Worm (Caenorhabditis elegans): ENCODE data around the gene C29F7.2.
A peak's percentile ranks its signal among the peaks of the same experiment; 100 is the strongest.

ce11 chrX:13396550-13397023 is 19.3 kb upstream of the C29F7.2 start, which contains the start of gene F02C12.3:
- TF ChIP-seq flt-1 (GFP tag; IDR thresholded peaks at IDR 0.05) (no peak), med-1 (GFP tag; optimal IDR thresholded peaks at IDR 0.05; ENCODE audit: insufficient read depth) (no peak), cog-1 (tag; optimal IDR thresholded peaks at IDR 0.05) (peak; percentile 44), tab-1 (GFP tag; IDR thresholded peaks at IDR 0.05) (no peak)

All from whole organism, midembryonic.